Fruit fly (Drosophila melanogaster): ENCODE results near the gene Cp36.

Cp36 gene

DNA sequence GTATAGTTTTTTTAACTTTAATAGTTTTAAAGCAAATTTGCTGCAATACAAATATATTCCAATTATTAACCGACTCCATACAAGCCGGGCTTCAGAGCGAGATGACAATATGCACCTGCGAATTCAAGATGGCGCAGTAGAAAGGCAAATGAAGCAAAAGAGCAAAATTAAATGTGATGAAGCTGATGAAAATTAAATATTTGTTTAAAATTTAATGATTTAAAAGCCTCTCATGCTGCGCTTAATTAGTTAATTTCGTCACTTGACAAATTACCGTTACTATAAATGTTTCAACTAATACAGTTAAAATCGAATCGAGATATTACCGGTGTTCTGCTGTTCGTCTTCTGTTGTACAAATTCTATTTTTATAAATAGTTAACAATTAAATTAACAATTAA, 9.9 kb downstream of the Cp36 start, which contains the start of gene CG33181:
TSS of gene CG33181 (plus strand) at position 301 of the 400 bp plus-strand sequence.
- TF ChIP-seq CG17801 (GFP tag; optimal IDR thresholded peaks at IDR 0.05; ENCODE audit: partially characterized antibody) = no peak

DNA sequence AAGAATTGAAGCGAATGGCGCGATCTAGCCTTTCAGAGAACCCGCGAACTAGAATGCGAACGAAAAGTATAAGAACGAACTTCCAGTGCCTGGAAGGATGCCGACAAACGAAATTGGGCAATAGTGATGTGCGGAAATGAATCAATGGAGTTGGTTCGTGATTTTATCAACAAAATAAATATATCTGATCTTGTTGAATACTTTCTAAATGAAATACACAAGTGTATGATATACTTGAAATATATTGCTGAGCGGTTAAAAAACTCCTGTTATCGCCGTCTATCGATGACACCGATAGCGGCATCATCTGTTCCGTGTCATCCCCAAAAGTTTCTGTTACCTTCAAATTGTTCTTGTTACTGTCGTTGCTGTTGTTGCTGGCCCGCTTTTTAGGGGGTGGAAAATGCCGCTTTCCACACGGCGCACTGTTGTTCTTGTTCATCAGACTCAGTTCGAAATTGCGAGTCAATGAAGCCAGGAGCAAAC, 10.4 kb downstream of the Cp36 start, which contains the start of gene otu:
TSS of gene otu (minus strand) at position 51 of the 486 bp plus-strand sequence.
- no peak for TF ChIP-seq CG17801 (GFP tag; optimal IDR thresholded peaks at IDR 0.05; ENCODE audit: partially characterized antibody)

DNA sequence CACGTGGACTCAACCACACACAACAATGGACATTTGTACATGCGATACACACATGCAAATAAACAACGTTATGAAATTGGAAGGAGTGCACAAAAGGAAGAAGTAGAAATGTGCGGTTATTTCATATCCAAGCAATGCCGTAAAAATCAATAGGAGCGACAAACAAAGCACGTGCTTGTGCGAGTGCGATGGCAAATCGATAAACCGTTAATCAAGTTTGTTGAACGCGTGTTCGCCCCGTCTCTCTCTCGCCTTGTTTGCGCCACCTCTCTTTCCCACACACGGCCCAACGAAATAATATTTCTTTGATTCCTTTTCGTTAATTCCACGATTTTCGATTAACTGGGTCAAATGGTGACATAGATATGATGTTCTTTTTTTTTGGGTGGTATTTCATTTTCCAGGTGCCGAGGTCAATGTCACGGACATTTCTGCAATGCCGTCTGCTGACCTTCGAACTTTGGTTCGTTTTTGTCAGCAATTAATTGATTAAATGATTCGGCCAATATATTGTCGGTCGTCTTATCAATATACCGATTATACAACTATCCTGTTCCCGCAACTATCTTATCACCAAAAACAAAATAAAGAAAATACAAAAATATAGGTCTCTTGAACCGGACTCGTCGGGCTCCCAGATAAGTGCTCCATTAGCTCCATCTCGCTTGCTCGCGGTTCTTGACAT, 11.3 kb downstream of the Cp36 start:
- no peak for TF ChIP-seq CG17801 (GFP tag; optimal IDR thresholded peaks at IDR 0.05; ENCODE audit: partially characterized antibody)

DNA sequence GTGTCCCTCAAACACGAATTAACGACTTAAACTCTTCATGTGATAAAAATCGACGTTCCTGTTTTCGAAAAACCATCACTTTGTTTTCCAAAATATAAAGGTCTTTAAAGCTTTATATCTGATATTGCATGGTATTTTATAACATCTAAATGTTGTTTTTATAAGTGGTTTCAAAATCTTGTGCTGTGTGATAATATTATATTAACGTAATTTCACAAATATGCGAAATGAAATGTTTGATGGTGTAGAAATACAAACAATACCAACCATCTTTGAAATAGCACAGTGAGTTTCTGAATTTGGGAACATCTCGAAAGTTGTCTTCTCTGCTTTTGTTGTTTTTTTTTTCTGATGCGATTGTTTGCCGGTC, 11.8 kb downstream of the Cp36 start:
- TF ChIP-seq CG17801 (GFP tag; optimal IDR thresholded peaks at IDR 0.05; ENCODE audit: partially characterized antibody) = no peak

DNA sequence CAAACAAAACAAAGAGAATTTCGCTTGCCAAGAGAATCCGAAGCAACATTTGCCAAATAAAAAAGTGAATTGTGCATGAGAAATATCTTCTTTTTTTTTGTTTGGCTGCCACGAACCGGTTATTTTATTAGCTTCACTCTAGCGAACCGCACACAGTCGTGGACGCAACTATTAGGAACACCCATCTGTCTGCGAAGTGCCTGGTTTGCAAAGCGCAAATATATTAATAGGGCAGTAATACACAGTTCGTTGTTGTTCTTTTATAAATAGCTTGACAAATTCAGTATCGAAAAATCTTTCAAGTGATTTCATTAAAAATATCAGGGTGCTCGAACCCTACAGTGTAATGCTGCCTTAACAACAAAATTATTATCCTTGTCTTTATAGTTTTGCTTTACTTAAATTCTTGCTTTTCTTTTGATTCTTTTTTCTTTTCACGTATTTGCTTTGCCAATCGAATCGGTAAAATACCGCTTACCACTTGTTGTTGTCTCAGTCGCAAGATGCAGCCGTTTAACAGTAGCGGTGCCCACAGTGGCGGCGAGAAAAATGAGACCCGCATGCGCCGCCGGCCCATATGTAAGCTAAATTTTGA, 12.4 kb downstream of the Cp36 start:
- TF ChIP-seq CG17801 (GFP tag; optimal IDR thresholded peaks at IDR 0.05; ENCODE audit: partially characterized antibody) = no peak

DNA sequence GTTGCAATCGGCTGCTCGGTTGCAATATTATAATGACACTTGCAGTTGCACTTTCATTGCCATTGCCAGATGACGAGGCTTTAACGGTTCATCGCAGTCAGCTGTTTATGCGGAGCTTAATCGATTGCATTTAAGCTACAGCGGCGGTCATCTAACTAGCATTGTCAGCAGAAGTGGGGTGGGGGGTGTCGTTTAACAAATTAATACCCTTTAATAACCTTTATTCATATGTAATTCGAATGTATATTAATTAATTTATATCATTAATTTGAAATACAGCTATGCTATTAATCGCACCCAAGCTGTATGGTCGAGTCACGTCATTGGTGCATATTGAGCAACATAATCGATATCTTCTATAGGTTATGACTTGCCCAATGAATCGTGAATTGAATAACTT, 13.7 kb downstream of the Cp36 start:
- no peak for TF ChIP-seq CG17801 (GFP tag; optimal IDR thresholded peaks at IDR 0.05; ENCODE audit: partially characterized antibody)

DNA sequence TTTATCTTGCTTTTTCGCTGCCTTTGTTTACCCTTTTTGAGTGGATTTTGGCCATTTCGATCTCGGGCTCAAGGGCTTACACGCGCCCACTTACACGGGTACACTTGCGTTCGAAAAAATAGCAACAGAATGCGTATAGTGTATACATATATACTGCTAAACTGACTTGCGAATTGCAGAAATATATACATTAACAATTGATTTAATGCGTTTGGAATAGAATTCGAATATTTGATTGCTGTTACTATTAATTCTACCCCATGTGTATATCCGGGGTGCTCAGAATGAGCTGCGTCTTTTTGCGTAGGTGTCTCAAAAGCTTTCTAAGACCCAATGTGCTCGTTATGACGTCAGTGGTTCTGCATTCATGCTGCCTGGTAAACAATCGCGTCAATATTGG, 14.4 kb downstream of the Cp36 start:
- no peak for TF ChIP-seq CG17801 (GFP tag; optimal IDR thresholded peaks at IDR 0.05; ENCODE audit: partially characterized antibody)

DNA sequence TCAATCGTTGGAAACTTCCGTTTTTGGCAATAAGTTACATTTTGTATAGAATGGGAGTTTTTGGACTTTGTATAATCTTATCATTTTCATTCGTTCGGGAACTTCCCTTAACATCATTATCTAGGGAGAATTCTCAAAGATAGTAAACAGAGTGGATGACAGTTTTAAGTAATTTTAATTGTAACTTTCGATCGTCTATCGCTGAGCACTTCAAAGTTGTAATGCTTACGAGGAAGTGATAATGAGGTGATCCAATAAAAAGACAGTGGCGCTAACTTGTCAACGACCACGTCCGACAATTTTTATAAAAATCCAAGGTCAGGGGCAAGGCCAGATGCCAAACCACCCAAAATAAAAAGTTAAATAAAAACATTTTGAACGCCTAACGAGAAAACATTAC, 17.2 kb downstream of the Cp36 start:
- no peak for TF ChIP-seq CG17801 (GFP tag; optimal IDR thresholded peaks at IDR 0.05; ENCODE audit: partially characterized antibody)

DNA sequence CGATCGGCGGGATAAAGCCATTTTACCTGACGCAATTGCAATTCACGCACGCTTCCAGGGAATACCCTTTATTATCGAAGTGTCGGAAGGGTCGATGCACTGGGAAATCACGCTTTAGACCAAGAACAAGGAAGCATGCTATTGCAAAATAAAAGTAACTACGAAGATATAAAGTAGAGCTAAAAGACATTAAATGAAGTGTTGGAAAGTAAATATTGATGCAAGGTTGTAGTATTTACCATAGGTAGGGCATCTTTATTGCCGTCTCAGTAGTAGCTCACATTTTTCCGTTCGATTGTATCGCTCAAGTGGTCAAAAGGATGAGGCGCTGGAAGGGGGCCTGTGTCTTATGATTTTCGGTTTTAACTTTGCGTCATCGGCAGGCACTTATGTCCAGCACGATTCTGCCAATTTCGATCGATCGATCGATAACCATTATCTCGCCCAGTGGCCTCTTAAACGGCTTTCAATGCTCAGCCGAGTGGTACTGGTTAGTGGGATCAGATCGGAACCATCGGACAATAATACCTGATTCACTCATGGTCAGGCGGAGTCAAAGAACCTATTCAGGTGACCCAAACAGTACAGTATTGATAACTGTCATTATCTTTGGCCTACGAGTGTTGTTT, 18.6 kb downstream of the Cp36 start:
- no peak for TF ChIP-seq CG17801 (GFP tag; optimal IDR thresholded peaks at IDR 0.05; ENCODE audit: partially characterized antibody)

DNA sequence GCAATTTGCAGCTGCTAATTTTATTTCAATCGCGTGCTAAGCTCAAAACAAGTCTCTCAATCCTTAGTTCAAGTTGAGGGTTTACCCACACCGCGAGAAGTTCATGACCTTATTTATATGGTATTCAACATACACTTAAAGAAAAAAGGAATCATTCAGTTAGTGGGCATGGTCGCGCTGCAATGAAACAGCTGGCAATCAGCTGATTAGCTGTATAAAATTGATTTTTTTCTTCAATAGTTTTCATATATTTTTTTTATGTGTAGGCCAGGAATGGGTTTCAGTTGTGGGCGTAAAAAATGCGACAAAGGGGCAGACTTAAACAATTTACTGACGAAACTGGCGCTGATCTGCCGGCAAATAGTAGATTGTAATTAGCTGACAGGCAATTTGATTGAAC, 20.0 kb downstream of the Cp36 start:
- no peak for TF ChIP-seq CG17801 (GFP tag; optimal IDR thresholded peaks at IDR 0.05; ENCODE audit: partially characterized antibody)

DNA sequence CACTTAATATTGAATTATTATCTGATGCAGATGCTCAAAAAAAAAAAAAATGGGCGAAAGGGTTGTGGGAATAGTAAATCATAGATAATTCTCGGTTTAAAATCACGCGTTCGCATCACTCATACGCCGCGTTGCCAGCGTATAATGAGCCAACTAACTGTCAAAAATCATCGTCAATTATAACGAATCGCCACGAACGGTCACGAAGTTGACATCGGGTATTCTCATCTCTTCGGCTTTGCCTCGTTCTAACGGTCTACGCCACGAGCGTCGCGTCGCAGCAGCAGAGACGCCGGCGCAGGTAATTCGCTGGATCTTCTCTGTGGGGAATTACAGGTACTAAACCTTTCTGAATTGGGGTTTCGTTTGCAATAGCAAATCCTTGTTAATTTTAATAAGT, 22.3 kb downstream of the Cp36 start:
- TF ChIP-seq CG17801 (GFP tag; optimal IDR thresholded peaks at IDR 0.05; ENCODE audit: partially characterized antibody) = no peak

DNA sequence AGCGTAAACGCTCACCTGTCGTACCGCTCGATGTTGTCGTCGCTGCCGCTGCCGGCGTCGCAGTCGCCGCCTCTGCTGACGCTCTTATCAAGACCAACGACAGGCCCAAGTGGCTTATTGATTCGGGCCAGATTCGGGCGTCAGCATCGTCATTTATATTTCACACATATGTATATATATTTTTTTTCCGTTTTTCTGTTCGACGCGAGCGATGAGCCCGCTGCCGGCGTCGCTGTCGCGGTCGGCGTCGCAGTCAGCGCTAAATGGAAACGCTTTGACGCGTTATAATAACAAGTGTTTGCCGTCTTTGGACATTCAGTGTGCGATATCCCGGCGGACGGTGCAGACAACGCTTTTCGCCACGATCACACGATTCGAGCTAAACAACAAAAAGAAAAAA, 22.9 kb downstream of the Cp36 start:
- no peak for TF ChIP-seq CG17801 (GFP tag; optimal IDR thresholded peaks at IDR 0.05; ENCODE audit: partially characterized antibody)

DNA sequence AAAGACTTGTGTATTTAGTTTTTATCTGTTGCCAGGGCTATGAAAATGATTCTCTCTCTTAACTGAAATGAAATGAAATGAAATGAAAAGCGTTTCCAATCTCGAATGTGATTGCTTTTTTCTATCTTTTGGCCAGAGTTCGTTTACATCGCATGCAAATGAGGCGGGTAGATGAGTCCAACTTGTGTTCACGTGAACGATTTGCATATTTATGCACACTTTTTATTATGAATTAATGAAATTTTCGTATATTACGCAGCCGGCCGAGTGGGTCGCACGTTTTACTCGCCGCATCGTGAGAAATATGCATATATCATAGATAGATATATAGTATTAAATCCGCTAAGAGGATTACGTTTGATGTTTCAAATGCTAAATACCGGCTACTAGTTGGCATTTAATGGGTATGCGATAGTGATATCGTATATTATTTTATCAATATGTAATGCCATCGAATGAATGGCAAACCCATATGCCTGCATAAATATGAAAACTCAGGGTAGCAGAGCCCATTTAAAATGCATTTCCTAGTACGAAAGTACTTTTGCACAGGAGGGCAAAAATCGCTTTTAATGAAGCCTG, 26.0 kb downstream of the Cp36 start:
- no peak for TF ChIP-seq CG17801 (GFP tag; optimal IDR thresholded peaks at IDR 0.05; ENCODE audit: partially characterized antibody)

DNA sequence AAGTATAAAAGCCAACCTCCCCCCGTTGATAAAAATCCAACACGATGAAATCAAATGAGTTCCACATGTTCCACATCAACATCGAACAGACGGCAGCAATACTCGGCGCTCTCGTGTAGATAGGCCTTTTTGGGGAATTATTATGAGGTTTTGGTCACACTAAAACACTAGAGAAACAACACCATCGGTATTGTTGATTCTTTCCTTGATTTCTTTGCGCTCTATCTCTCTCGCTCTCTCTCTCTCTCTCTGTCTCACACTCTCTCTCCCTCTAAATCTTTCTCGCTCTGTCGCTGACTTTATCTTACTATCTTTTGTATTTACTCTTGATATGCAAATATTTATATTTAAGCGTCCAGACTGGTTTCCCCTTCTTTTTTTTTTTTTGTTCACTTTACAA, 31.6 kb downstream of the Cp36 start:
- TF ChIP-seq CG17801 (GFP tag; optimal IDR thresholded peaks at IDR 0.05; ENCODE audit: partially characterized antibody) = no peak

DNA sequence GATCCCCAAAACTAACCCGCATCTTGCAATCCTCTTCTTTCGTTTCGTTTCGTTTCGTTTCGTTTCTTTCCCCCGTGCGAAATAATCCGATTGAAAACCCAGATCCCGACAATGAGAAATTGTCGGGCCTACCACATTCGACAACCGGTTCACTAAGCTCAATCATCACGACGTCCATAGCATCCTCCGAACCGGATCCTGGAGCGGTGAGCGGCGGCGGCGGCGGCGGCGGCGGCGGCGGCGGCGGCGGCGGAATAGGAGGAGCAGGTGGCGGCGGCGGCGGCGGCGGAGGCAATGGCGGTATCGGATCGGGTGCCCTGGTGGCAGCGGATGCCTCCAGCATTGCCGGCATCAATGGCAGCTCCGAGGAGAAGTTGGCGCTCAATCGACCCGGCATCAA, 33.1 kb downstream of the Cp36 start:
- no peak for TF ChIP-seq CG17801 (GFP tag; optimal IDR thresholded peaks at IDR 0.05; ENCODE audit: partially characterized antibody)

Measured in ovary, adult (tissue).